Fruit fly (Drosophila melanogaster) whole organism, prepupa: ENCODE measurements around the gene Bx.

Experiments
- CG16779 ChIP-seq: fragments of 200-800 bp; sonication (Bioruptor generic); optimal IDR thresholded peaks from 3 replicates; lab custom pipeline; 2017; ENCODE audit warnings: missing biosample characterization, mild to moderate bottlenecking, missing genetic modification characterization
- CG32006 ChIP-seq: fragments of 200-800 bp; sonication (Bioruptor generic); optimal IDR thresholded peaks from 3 replicates; lab custom pipeline; 2017; ENCODE audit warnings: missing biosample characterization, mild to moderate bottlenecking, missing genetic modification characterization
- CG6276 ChIP-seq: fragments of 200-800 bp; sonication (Bioruptor generic); optimal IDR thresholded peaks from 2 replicates; lab custom pipeline; 2017; ENCODE audit warnings: missing biosample characterization, mild to moderate bottlenecking, missing genetic modification characterization
- CG8632 ChIP-seq: fragments of 200-800 bp; sonication (Bioruptor generic); optimal IDR thresholded peaks from 3 replicates; lab custom pipeline; 2016; ENCODE audit warnings: missing biosample characterization, missing genetic modification characterization
- Eip75B ChIP-seq: fragments of 200-800 bp; sonication (Bioruptor generic); optimal IDR thresholded peaks from 3 replicates; lab custom pipeline; 2016; ENCODE audit warnings: missing biosample characterization, missing genetic modification characterization
- Eip78C ChIP-seq: fragments of 200-800 bp; sonication (Bioruptor generic); peaks from one replicate; lab custom pipeline; 2016; ENCODE audit warnings: missing biosample characterization, missing genetic modification characterization
- Ets96B ChIP-seq: fragments of 200-800 bp; optimal IDR thresholded peaks from 2 replicates; lab custom pipeline; 2019; ENCODE audit warnings: missing biosample characterization, mild to moderate bottlenecking, missing genetic modification characterization, moderate library complexity
- Sox14 ChIP-seq: fragments of 200-800 bp; sonication (Bioruptor generic); optimal IDR thresholded peaks from 3 replicates; lab custom pipeline; 2016; ENCODE audit warnings: missing biosample characterization, missing genetic modification characterization
- dsx ChIP-seq: fragments of 200-800 bp; optimal IDR thresholded peaks from 3 replicates; lab custom pipeline; 2019; ENCODE audit warnings: missing biosample characterization, mild to moderate bottlenecking, missing genetic modification characterization, moderate library complexity; ENCODE audit not compliant: poor library complexity, severe bottlenecking
- pdm3 ChIP-seq: fragments of 200-800 bp; sonication (Bioruptor generic); optimal IDR thresholded peaks from 3 replicates; lab custom pipeline; 2016; ENCODE audit warnings: missing biosample characterization, missing genetic modification characterization
- spab ChIP-seq: fragments of 200-800 bp; sonication (Bioruptor generic); optimal IDR thresholded peaks from 2 replicates; lab custom pipeline; 2017; ENCODE audit warnings: missing biosample characterization, mild to moderate bottlenecking, missing genetic modification characterization, missing genetic modification reagents

DNA sequence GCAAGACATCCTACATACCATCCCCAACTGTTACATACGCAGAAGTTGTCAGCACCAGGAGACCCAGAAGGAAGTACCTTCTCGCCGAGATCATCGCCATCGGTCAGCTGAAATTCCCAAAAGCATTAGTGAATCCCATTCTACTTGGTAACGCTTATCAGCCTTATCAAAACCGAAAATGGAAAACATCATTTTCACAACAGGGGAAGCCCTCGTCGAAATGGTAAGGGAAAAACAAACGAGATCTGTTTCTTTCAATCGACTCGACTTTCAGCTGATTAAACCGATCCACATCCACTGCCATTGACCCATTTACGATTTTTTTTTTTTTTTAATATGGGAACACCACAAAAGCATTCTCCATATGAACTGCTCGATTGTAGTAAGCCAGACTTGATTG is 32.7 kb upstream of the Bx start:
- no peak for TF ChIP-seq CG32006 (GFP tag; lab: Kevin White, UChicago)
- TF ChIP-seq Ets96B (tag; lab: Kevin White, UChicago), result no peak
- TF ChIP-seq CG16779 (tag; lab: Kevin White, UChicago), result no peak
- TF ChIP-seq CG8632 (GFP tag; lab: Kevin White, UChicago), result no peak
- TF ChIP-seq pdm3 (GFP tag; lab: Kevin White, UChicago), result no peak
- TF ChIP-seq Sox14 (GFP tag; lab: Kevin White, UChicago), result no peak
- no peak for TF ChIP-seq spab
- TF ChIP-seq Eip75B (GFP tag; lab: Kevin White, UChicago), result no peak
- no peak for TF ChIP-seq dsx (GFP tag; lab: Kevin White, UChicago)
- no peak for TF ChIP-seq Eip78C (GFP tag; lab: Kevin White, UChicago)
- no peak for TF ChIP-seq CG6276 (GFP tag; lab: Kevin White, UChicago)
